Fruit fly (Drosophila melanogaster): ENCODE data around the gene mRpL11.

mRpL11 gene

DNA sequence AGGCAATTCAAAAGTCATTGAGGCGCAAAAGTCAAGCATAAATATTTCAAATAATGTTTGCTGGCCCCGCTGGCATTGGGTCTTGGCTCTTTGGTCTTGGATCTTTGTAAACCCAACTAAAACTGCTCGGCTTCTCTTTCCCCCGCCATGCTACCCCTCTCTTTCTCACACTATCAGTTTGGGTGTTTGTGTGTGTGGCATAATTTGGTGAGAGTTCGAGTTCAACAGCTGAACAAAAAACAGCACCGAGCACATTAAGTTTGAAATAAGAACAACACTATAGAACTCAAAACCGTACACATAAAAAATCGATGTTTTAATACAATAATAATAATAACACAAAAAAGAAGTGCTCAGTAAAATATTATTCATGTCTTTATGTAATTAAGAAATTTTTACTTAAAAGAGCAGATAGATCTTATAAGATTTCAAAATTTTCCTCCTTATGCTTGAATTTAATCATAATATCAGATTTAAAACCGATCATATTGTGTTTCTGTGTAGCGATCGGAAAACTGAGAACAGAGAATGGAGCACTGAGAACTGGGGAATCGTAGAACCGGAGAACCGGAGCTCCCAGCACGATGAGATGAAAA, 33.1 kb upstream of the mRpL11 start (continued):
- TF ChIP-seq CG3847 (GFP tag; IDR thresholded peaks at IDR 0.05): peak; percentile 69
- TF ChIP-seq Elba2 (GFP tag; optimal IDR thresholded peaks at IDR 0.05): no peak
- peak; percentile 87 for TF ChIP-seq fd96Cb (tag; optimal IDR thresholded peaks at IDR 0.05)
- no peak for TF ChIP-seq Dp (GFP tag; optimal IDR thresholded peaks at IDR 0.05)
- peak; percentile 61; the same call in 1 of the 2 replicates for TF ChIP-seq E2f2 (GFP tag; IDR thresholded peaks at IDR 0.05)
- TF ChIP-seq Blimp-1 (GFP tag; optimal IDR thresholded peaks at IDR 0.05): peak; percentile 88
- TF ChIP-seq CG10431 (GFP tag; optimal IDR thresholded peaks at IDR 0.05): no peak
- no peak for TF ChIP-seq dati (GFP tag; IDR thresholded peaks at IDR 0.05)
- TF ChIP-seq btn (GFP tag; optimal IDR thresholded peaks at IDR 0.05): no peak
- no peak for TF ChIP-seq pan (optimal IDR thresholded peaks at IDR 0.05)
- peak in 1 of 2 experiments; percentile 85 for TF ChIP-seq pan (GFP tag; optimal IDR thresholded peaks at IDR 0.05 in 1 of 2, IDR thresholded peaks at IDR 0.05 in 1 of 2)
- no peak for TF ChIP-seq NC2α (GFP tag; optimal IDR thresholded peaks at IDR 0.05)
- TF ChIP-seq CG11723 (GFP tag; optimal IDR thresholded peaks at IDR 0.05): peak; percentile 11
- TF ChIP-seq CG10462 (GFP tag; optimal IDR thresholded peaks at IDR 0.05): peak; percentile 22
- no peak for TF ChIP-seq Bdp1 (GFP tag; optimal IDR thresholded peaks at IDR 0.05)
- TF ChIP-seq CG8281 (tag; optimal IDR thresholded peaks at IDR 0.05): peak; percentile 42
- TF ChIP-seq E2f1 (GFP tag; IDR thresholded peaks at IDR 0.05): peak; percentile 80
- TF ChIP-seq CG10959 (GFP tag; IDR thresholded peaks at IDR 0.05): peak; percentile 62; the same call in 1 of the 2 replicates
- no peak for TF ChIP-seq HmgD (GFP tag; optimal IDR thresholded peaks at IDR 0.05)
- TF ChIP-seq slbo (GFP tag; IDR thresholded peaks at IDR 0.05): peak; percentile 89
- TF ChIP-seq Dfd (GFP tag; optimal IDR thresholded peaks at IDR 0.05): no peak
- no peak for TF ChIP-seq CG1832 (GFP tag; optimal IDR thresholded peaks at IDR 0.05)
- no peak for TF ChIP-seq CHES-1-like (GFP tag; optimal IDR thresholded peaks at IDR 0.05)
- TF ChIP-seq Stat92E (GFP tag; optimal IDR thresholded peaks at IDR 0.05): no peak
- no peak for TF ChIP-seq gt (GFP tag; IDR thresholded peaks at IDR 0.05)
- peak; percentile 1 for TF ChIP-seq TFAM (GFP tag; optimal IDR thresholded peaks at IDR 0.05)
- no peak for TF ChIP-seq CG10565 (GFP tag; optimal IDR thresholded peaks at IDR 0.05)
- TF ChIP-seq CG2202 (tag; optimal IDR thresholded peaks at IDR 0.05): peak; percentile 65
- no peak for TF ChIP-seq zfh2 (GFP tag; optimal IDR thresholded peaks at IDR 0.05)
- peak; percentile 75 for TF ChIP-seq ttk (GFP tag; IDR thresholded peaks at IDR 0.05)
- TF ChIP-seq fd3F (GFP tag; optimal IDR thresholded peaks at IDR 0.05): peak; percentile 66
- peak; percentile 13; the same call in 1 of the 2 replicates for TF ChIP-seq ro (GFP tag; IDR thresholded peaks at IDR 0.05)
- peak; percentile 68 for TF ChIP-seq Hsf (GFP tag; optimal IDR thresholded peaks at IDR 0.05)
- peak; percentile 82 for TF ChIP-seq Hmr (GFP tag; optimal IDR thresholded peaks at IDR 0.05)
- TF ChIP-seq vfl (GFP tag; optimal IDR thresholded peaks at IDR 0.05): no peak
- TF ChIP-seq pzg (GFP tag; optimal IDR thresholded peaks at IDR 0.05): no peak
- no peak for TF ChIP-seq Hmx (GFP tag; optimal IDR thresholded peaks at IDR 0.05)
- no peak for TF ChIP-seq Hr39 (optimal IDR thresholded peaks at IDR 0.05)
- TF ChIP-seq CG10274 (GFP tag; optimal IDR thresholded peaks at IDR 0.05): peak; percentile 14
- TF ChIP-seq CG1603 (tag; optimal IDR thresholded peaks at IDR 0.05): no peak
- no peak for TF ChIP-seq Mad (GFP tag; optimal IDR thresholded peaks at IDR 0.05)
- TF ChIP-seq CG2712 (tag; optimal IDR thresholded peaks at IDR 0.05): peak; percentile 96
- TF ChIP-seq CG16813 (GFP tag; IDR thresholded peaks at IDR 0.05; ENCODE audit: partially characterized antibody): no peak
- TF ChIP-seq CG17829 (tag; optimal IDR thresholded peaks at IDR 0.05): peak; percentile 93
- TF ChIP-seq zfh1 (GFP tag; IDR thresholded peaks at IDR 0.05): peak; percentile 67
- TF ChIP-seq CG3838 (GFP tag; optimal IDR thresholded peaks at IDR 0.05): peak; percentile 50
- peak; percentile 68 for TF ChIP-seq CG6272 (GFP tag; IDR thresholded peaks at IDR 0.05)
- no peak for TF ChIP-seq z (GFP tag; IDR thresholded peaks at IDR 0.05)
- peak; percentile 50; the same call in 1 of the 2 replicates for TF ChIP-seq klu (GFP tag; IDR thresholded peaks at IDR 0.05)
- peak; percentile 45; the same call in 2 of the 3 replicates for TF ChIP-seq CG2889 (GFP tag; IDR thresholded peaks at IDR 0.05)
- no peak for TF ChIP-seq ash1 (GFP tag; optimal IDR thresholded peaks at IDR 0.05)

Data from whole organism, embryonic.